Worm (Caenorhabditis elegans) whole organism, L2 larva: ENCODE results near the gene hrpa-2.

Experiments used
- F13H6.1 ChIP-seq: sonication (generic microtip); optimal IDR thresholded peaks from 2 replicates; lab custom pipeline; 2016; ENCODE audit warnings: missing genetic modification characterization, missing compliant biosample characterization
- R02D3.7 ChIP-seq: fragments of 150-350 bp; optimal IDR thresholded peaks from 2 replicates; lab custom pipeline; 2014; ENCODE audit warnings: missing biosample characterization, missing genetic modification characterization
- Y55F3AM.14 ChIP-seq: fragments of 200-800 bp; sonication (Bioruptor generic); optimal IDR thresholded peaks from 2 replicates; lab custom pipeline; 2018; ENCODE audit warnings: mild to moderate bottlenecking, missing genetic modification characterization, missing compliant biosample characterization
- alr-1 ChIP-seq: fragments of 150-350 bp; optimal IDR thresholded peaks from 2 replicates; lab custom pipeline; 2014; ENCODE audit warnings: missing biosample characterization, missing genetic modification characterization
- aly-2 ChIP-seq: fragments of 150-350 bp; optimal IDR thresholded peaks from 2 replicates; lab custom pipeline; 2014; ENCODE audit warnings: missing biosample characterization, missing genetic modification characterization
- ama-1 ChIP-seq: fragments of 150-350 bp; optimal IDR thresholded peaks from 2 replicates; lab custom pipeline; 2018; ENCODE audit warnings: inconsistent platforms
- ceh-82 ChIP-seq: fragments of 150-350 bp; optimal IDR thresholded peaks from 2 replicates; lab custom pipeline; 2014; ENCODE audit warnings: missing biosample characterization, missing genetic modification characterization
- dmd-4 ChIP-seq: sonication (generic microtip); optimal IDR thresholded peaks from 2 replicates; lab custom pipeline; 2017; ENCODE audit warnings: missing biosample characterization, missing genetic modification characterization
- fos-1 ChIP-seq: fragments of 150-350 bp; optimal IDR thresholded peaks from 2 replicates; lab custom pipeline; 2014; ENCODE audit warnings: missing biosample characterization, missing genetic modification characterization
- lin-39 ChIP-seq: fragments of 150-350 bp; optimal IDR thresholded peaks from 2 replicates; lab custom pipeline; 2014; ENCODE audit warnings: missing biosample characterization, missing genetic modification reagents, missing genetic modification characterization
- lsy-2 ChIP-seq, 2 experiments: fragments of 150-350 bp in 1 of 2; sonication (generic microtip) in 1 of 2; optimal IDR thresholded peaks; 2 replicates each; lab custom pipeline; 2014 to 2017; ENCODE audit warnings: missing biosample characterization in 2 of 2, missing genetic modification characterization in 2 of 2
- mdl-1 ChIP-seq, 2 experiments: fragments of 150-350 bp in 1 of 2; sonication (generic microtip) in 1 of 2; optimal IDR thresholded peaks; 2 replicates each; lab custom pipeline; 2017; ENCODE audit warnings: missing biosample characterization in 2 of 2, missing genetic modification characterization in 2 of 2
- nhr-10 ChIP-seq: sonication (generic microtip); optimal IDR thresholded peaks from 2 replicates; lab custom pipeline; 2017; ENCODE audit warnings: missing biosample characterization, missing genetic modification characterization
- nhr-11 ChIP-seq: fragments of 150-350 bp; optimal IDR thresholded peaks from 2 replicates; lab custom pipeline; 2014; ENCODE audit warnings: missing biosample characterization, missing genetic modification characterization
- nhr-12 ChIP-seq: fragments of 150-350 bp; optimal IDR thresholded peaks from 2 replicates; lab custom pipeline; 2014; ENCODE audit warnings: missing biosample characterization, missing genetic modification characterization
- nhr-129 ChIP-seq: fragments of 150-350 bp; optimal IDR thresholded peaks from 2 replicates; lab custom pipeline; 2014; ENCODE audit warnings: missing biosample characterization, missing genetic modification characterization
- nhr-21 ChIP-seq: fragments of 150-350 bp; optimal IDR thresholded peaks from 2 replicates; lab custom pipeline; 2014; ENCODE audit warnings: missing biosample characterization, missing genetic modification characterization
- nhr-23 ChIP-seq: fragments of 150-350 bp; optimal IDR thresholded peaks from 2 replicates; lab custom pipeline; 2014; ENCODE audit warnings: missing biosample characterization, missing genetic modification reagents, missing genetic modification characterization
- nhr-237 ChIP-seq: fragments of 150-350 bp; optimal IDR thresholded peaks from 2 replicates; lab custom pipeline; 2014; ENCODE audit warnings: missing biosample characterization, missing genetic modification characterization
- sem-4 ChIP-seq: fragments of 150-350 bp; optimal IDR thresholded peaks from 2 replicates; lab custom pipeline; 2014; ENCODE audit warnings: missing biosample characterization, missing genetic modification reagents, missing genetic modification characterization
- skn-1 ChIP-seq: sonication (generic microtip); optimal IDR thresholded peaks from 2 replicates; lab custom pipeline; 2017; ENCODE audit warnings: missing biosample characterization, missing genetic modification characterization
- sma-3 ChIP-seq: sonication (generic microtip); optimal IDR thresholded peaks from 2 replicates; lab custom pipeline; 2016; ENCODE audit warnings: missing genetic modification reagents, missing genetic modification characterization, missing compliant biosample characterization
- sma-9 ChIP-seq, 2 experiments: fragments of 150-350 bp in 1 of 2; sonication (generic microtip) in 1 of 2; optimal IDR thresholded peaks; 2 replicates each; lab custom pipeline; 2014 to 2016; ENCODE audit warnings: missing genetic modification characterization in 2 of 2, mild to moderate bottlenecking in 1 of 2, missing biosample characterization in 1 of 2, missing compliant biosample characterization in 1 of 2, missing genetic modification reagents in 1 of 2, moderate library complexity in 1 of 2
- unc-55 ChIP-seq: fragments of 150-350 bp; sonication (generic microtip); optimal IDR thresholded peaks from 3 replicates; lab custom pipeline; 2014; ENCODE audit warnings: missing biosample characterization, missing genetic modification reagents, missing genetic modification characterization
- unc-62 ChIP-seq: fragments of 150-350 bp; optimal IDR thresholded peaks from 2 replicates; lab custom pipeline; 2014; ENCODE audit warnings: missing biosample characterization, missing genetic modification reagents, missing genetic modification characterization
- zag-1 ChIP-seq: fragments of 150-350 bp; optimal IDR thresholded peaks from 2 replicates; lab custom pipeline; 2014; ENCODE audit warnings: missing biosample characterization, missing genetic modification characterization
- ztf-11 ChIP-seq: sonication (generic microtip); optimal IDR thresholded peaks from 2 replicates; lab custom pipeline; 2017; ENCODE audit warnings: missing biosample characterization, missing genetic modification characterization

hrpa-2 gene

ce11 chrX:5195462-5196160 lies 20.6 kb upstream of the hrpa-2 start, which contains the start of gene pqn-62:
Gene pqn-62, plus strand, starts transcription at chrX:5196110.
- TF ChIP-seq sma-9 (GFP tag; optimal IDR thresholded peaks at IDR 0.05; lab: Kevin White, UChicago) (peak; percentile 24), sma-9 (tag; optimal IDR thresholded peaks at IDR 0.05; lab: Kevin White, UChicago) (no peak), aly-2 (tag; lab: Kevin White, UChicago) (no peak), F13H6.1 (tag; lab: Kevin White, UChicago) (peak; percentile 41), dmd-4 (no peak)

DNA sequence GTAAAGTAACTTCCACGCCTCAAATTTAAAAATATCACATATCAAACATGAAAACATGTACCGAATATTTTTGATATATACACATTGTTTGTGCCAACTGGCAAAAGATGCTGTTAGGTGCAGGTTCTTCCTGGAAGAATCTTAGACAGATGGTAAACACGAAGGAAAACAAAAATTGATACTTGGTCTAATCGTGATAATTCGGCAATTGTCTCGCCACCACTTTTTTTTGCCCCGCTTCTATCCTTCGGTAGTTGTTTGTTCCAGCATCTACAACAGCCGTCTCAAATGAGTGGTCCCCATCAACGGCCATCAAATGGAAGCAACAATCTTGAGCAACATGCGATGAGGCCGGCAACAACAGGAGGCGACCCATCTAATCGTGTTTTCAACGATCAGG lies 18.7 kb upstream of the hrpa-2 start:
- TF ChIP-seq F13H6.1 (tag; lab: Kevin White, UChicago) (peak; percentile 37), ztf-11 (tag; lab: Kevin White, UChicago) (no peak)
- TF ChIP-seq, all 48 proteins: peak for 1

DNA sequence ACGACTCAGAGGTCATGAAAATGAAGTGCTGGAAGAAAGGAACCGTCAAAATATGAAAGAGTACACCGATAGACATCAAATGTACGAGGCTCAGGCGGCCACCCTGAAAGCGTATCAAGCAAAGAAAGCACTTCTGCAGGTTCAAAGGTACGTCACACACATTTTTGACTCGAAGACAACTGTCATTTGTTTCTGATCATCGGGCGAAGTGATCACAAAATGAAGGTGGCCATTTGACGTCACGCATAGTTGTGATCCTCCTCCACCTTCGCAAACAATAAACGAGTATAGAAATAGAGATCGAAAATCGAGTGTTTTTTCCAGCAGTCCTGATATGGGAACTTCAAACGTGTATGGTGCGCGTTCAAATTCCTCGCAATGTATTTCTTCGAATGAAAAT lies 16.9 kb upstream of the hrpa-2 start:
- peak; percentile 30 for TF ChIP-seq nhr-129 (tag; lab: Kevin White, UChicago)
- TF ChIP-seq ama-1, result no peak
- TF ChIP-seq sma-9 (GFP tag; optimal IDR thresholded peaks at IDR 0.05; lab: Kevin White, UChicago), result peak; percentile 62
- no peak for TF ChIP-seq sma-9 (tag; optimal IDR thresholded peaks at IDR 0.05; lab: Kevin White, UChicago)
- TF ChIP-seq, all 48 proteins: peak for 2

DNA sequence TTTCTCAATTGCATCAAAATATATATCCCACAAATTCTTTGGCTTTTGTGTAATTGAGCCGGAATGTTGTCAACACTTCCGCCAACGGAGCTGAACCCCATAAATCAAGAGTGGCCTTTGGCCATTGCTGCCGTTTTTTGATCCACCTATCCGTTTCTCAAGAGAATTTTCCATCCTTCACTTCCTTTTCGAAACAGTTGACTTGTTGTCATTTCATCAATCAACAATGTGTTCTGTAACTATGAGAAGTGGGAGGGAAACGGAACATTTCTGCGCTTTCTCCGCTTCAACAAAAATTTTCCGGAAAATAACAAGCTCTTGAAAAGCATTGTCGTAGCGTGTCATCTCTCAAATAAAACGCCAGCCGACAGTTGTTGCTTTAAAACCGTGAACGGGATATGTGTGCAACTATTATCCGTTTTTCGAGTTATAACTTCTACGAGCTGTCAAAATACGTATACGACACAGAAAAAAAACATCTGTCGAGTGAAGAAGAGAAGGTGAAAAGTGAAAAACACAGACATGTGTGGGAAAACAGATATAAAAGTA lies 16.3 kb upstream of the hrpa-2 start:
- peak in 1 of 2 experiments; percentile 24 for TF ChIP-seq lsy-2 (tag; optimal IDR thresholded peaks at IDR 0.05; lab: Kevin White, UChicago)
- TF ChIP-seq unc-62 (GFP tag; lab: Kevin White, UChicago), result peak; percentile 4
- no peak for TF ChIP-seq Y55F3AM.14 (GFP tag; lab: Kevin White, UChicago)
- TF ChIP-seq lin-39 (tag; lab: Kevin White, UChicago), result peak; percentile 2
- no peak for TF ChIP-seq ztf-11 (tag; lab: Kevin White, UChicago)
- TF ChIP-seq ceh-82 (tag; lab: Kevin White, UChicago), result no peak
- peak; percentile 35 for TF ChIP-seq F13H6.1 (tag; lab: Kevin White, UChicago)
- TF ChIP-seq sma-9 (GFP tag; optimal IDR thresholded peaks at IDR 0.05; lab: Kevin White, UChicago), result peak; percentile 13
- no peak for TF ChIP-seq sma-9 (tag; optimal IDR thresholded peaks at IDR 0.05; lab: Kevin White, UChicago)
- no peak for TF ChIP-seq nhr-237 (tag; lab: Kevin White, UChicago)
- TF ChIP-seq nhr-21, result no peak
- no peak for TF ChIP-seq unc-55 (GFP tag; lab: Kevin White, UChicago)
- TF ChIP-seq sma-3 (GFP tag; lab: Kevin White, UChicago), result no peak

DNA sequence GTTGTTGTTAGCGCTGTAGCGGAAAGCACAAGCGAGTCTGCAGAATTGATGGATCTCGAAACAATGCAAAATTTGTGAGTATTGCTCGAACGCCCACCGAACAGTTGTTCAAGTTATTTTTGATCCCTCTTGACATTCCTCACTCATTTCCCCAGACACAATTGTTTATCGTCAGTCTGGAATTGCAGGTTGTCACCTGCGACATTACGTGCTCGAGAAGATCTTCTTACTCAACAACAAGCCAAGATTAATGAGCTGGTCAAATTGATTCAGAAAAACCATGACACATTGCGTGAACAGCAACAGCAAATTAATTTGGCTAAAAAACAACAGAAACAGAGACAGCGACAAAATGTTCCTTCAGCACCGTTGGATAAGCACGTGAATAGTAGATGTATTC lies 14.3 kb upstream of the hrpa-2 start:
- TF ChIP-seq sem-4 (no peak), ztf-11 (tag; lab: Kevin White, UChicago) (no peak), skn-1 (no peak), dmd-4 (no peak), mdl-1 (tag; optimal IDR thresholded peaks at IDR 0.05; lab: Kevin White, UChicago) (no peak), sma-9 (GFP tag; optimal IDR thresholded peaks at IDR 0.05; lab: Kevin White, UChicago) (no peak), sma-9 (tag; optimal IDR thresholded peaks at IDR 0.05; lab: Kevin White, UChicago) (no peak), nhr-12 (tag; lab: Kevin White, UChicago) (no peak)
- TF ChIP-seq, all 48 proteins: peak for 0

DNA sequence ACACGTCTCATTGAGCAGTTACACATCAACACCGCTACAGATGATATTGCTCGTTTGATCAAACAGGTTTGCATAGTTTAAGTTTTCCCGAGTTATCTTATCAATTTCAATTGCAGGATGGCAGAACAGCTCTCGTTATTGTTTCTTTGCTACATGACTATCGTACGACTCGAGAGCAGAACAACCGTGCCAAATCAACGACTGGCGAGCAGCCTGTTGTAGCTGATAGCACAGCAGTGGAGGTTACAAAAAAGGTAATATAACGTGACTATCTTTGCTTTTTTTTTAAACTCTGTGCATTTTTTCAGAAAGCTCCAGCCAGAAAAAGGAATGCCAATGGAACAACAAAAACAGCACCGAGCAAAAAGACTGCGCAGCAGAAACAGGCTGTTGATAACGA lies 13.8 kb upstream of the hrpa-2 start:
- TF ChIP-seq fos-1 (tag; lab: Kevin White, UChicago) (peak; percentile 43), sma-9 (GFP tag; optimal IDR thresholded peaks at IDR 0.05; lab: Kevin White, UChicago) (no peak), sma-9 (tag; optimal IDR thresholded peaks at IDR 0.05; lab: Kevin White, UChicago) (no peak)
- TF ChIP-seq, all 48 proteins: peak for 1

DNA sequence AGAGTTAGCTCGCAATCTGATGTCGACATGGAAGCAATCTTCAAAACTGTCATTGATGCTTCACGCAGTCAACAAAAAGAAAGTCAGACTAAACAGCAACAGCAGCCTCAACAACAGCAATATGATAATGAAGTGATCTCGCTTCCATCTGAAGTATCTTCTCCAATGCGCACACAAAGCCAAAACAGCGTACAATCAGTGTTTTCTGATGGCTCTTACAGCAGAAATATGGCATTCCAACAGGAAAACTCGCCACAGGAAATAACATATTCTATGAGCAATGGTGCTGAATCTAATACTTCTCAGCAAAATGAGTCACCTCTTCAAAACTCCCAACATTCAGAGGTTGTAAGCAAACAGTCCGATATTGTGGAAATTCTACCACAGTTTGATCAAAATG lies 13.2 kb upstream of the hrpa-2 start:
- no peak for TF ChIP-seq R02D3.7 (tag; lab: Kevin White, UChicago)
- TF ChIP-seq nhr-10 (tag; lab: Kevin White, UChicago), result no peak
- TF ChIP-seq zag-1, result no peak
- TF ChIP-seq alr-1, result no peak
- TF ChIP-seq unc-62 (GFP tag; lab: Kevin White, UChicago), result no peak
- no peak for TF ChIP-seq lsy-2 (tag; optimal IDR thresholded peaks at IDR 0.05; lab: Kevin White, UChicago)
- no peak for TF ChIP-seq nhr-23 (tag; lab: Kevin White, UChicago)
- TF ChIP-seq nhr-11 (tag; lab: Kevin White, UChicago), result no peak
